Fruit fly (Drosophila melanogaster) whole organism, embryonic: ENCODE data around the gene CG6040.

Experiments
- Atf-2 ChIP-seq: fragments of 200-800 bp; sonication (Bioruptor generic); optimal IDR thresholded peaks from 2 replicates; lab custom pipeline; 2016; ENCODE audit warnings: missing biosample characterization, missing genetic modification characterization
- CG10366 ChIP-seq: fragments of 200-800 bp; sonication (Bioruptor generic); IDR thresholded peaks from 2 replicates; pipeline ENCODE4 v1.3.6; 2022; ENCODE audit warnings: missing biosample characterization, missing genetic modification characterization
- CG10565 ChIP-seq: fragments of 200-800 bp; sonication (Bioruptor generic); optimal IDR thresholded peaks from 3 replicates; lab custom pipeline; 2016; ENCODE audit warnings: missing biosample characterization, mild to moderate bottlenecking, missing genetic modification characterization
- CG12744 ChIP-seq: fragments of 200-800 bp; sonication (Bioruptor generic); optimal IDR thresholded peaks from 2 replicates; lab custom pipeline; 2016; ENCODE audit warnings: missing biosample characterization, missing genetic modification characterization
- CG16863 ChIP-seq: fragments of 200-800 bp; sonication (Bioruptor generic); optimal IDR thresholded peaks from 3 replicates; lab custom pipeline; 2016; ENCODE audit warnings: missing biosample characterization, missing genetic modification characterization
- CG31365 ChIP-seq: fragments of 200-800 bp; sonication (Bioruptor generic); optimal IDR thresholded peaks from 2 replicates; lab custom pipeline; 2018; ENCODE audit warnings: missing biosample characterization, mild to moderate bottlenecking, missing genetic modification characterization
- CG34224 ChIP-seq: fragments of 200-800 bp; sonication (Bioruptor generic); IDR thresholded peaks from 3 replicates; pipeline ENCODE4 v1.3.6; 2022; ENCODE audit warnings: missing biosample characterization, missing genetic modification characterization; ENCODE audit not compliant: partially characterized antibody
- CG34422 ChIP-seq: fragments of 200-800 bp; sonication (Bioruptor generic); IDR thresholded peaks from 3 replicates; pipeline ENCODE4 v1.3.6; 2022; ENCODE audit warnings: missing biosample characterization, missing genetic modification characterization
- CG42726 ChIP-seq: fragments of 200-800 bp; sonication (Bioruptor generic); IDR thresholded peaks from 2 replicates; pipeline ENCODE4 v1.3.6; 2022; ENCODE audit warnings: missing biosample characterization, missing genetic modification characterization; ENCODE audit not compliant: partially characterized antibody
- CG4360 ChIP-seq: fragments of 200-800 bp; sonication (Bioruptor generic); IDR thresholded peaks from 2 replicates; pipeline ENCODE4 v1.3.6; 2022; ENCODE audit warnings: missing biosample characterization, missing genetic modification characterization
- CG4820 ChIP-seq: fragments of 200-800 bp; sonication (Bioruptor generic); optimal IDR thresholded peaks from 3 replicates; lab custom pipeline; 2016; ENCODE audit warnings: missing biosample characterization, missing genetic modification characterization
- CG6654 ChIP-seq: fragments of 200-800 bp; sonication (Bioruptor generic); optimal IDR thresholded peaks from 2 replicates; lab custom pipeline; 2017; ENCODE audit warnings: missing biosample characterization, mild to moderate bottlenecking, missing genetic modification characterization
- CG7745 ChIP-seq: fragments of 200-800 bp; sonication (Bioruptor generic); optimal IDR thresholded peaks from 2 replicates; lab custom pipeline; 2018; ENCODE audit warnings: missing biosample characterization, mild to moderate bottlenecking, missing genetic modification characterization, moderate library complexity
- CG7987 ChIP-seq: fragments of 200-800 bp; sonication (Bioruptor generic); optimal IDR thresholded peaks from 2 replicates; lab custom pipeline; 2018; ENCODE audit warnings: missing biosample characterization, mild to moderate bottlenecking, missing genetic modification characterization, moderate library complexity
- CG8281 ChIP-seq: fragments of 200-800 bp; sonication (Bioruptor generic); optimal IDR thresholded peaks from 2 replicates; lab custom pipeline; 2018; ENCODE audit warnings: missing biosample characterization, mild to moderate bottlenecking, missing genetic modification characterization, moderate library complexity
- CG8359 ChIP-seq: fragments of 200-800 bp; sonication (Bioruptor generic); optimal IDR thresholded peaks from 2 replicates; lab custom pipeline; 2017; ENCODE audit warnings: missing biosample characterization, mild to moderate bottlenecking, missing genetic modification characterization, borderline replicate concordance
- CoRest ChIP-seq: fragments of 200-800 bp; sonication (Bioruptor generic); optimal IDR thresholded peaks from 3 replicates; lab custom pipeline; 2018; ENCODE audit warnings: missing biosample characterization, mild to moderate bottlenecking, missing genetic modification characterization, moderate library complexity
- D19B ChIP-seq: fragments of 200-800 bp; sonication (Bioruptor generic); optimal IDR thresholded peaks from 2 replicates; lab custom pipeline; 2017; ENCODE audit warnings: missing biosample characterization, mild to moderate bottlenecking, missing genetic modification characterization
- Dad ChIP-seq: fragments of 200-800 bp; sonication (Bioruptor generic); optimal IDR thresholded peaks from 3 replicates; lab custom pipeline; 2016; ENCODE audit warnings: missing biosample characterization, missing genetic modification characterization
- Doc3 ChIP-seq: fragments of 200-800 bp; sonication (Bioruptor generic); IDR thresholded peaks from 3 replicates; pipeline ENCODE4 v1.3.6; 2022; ENCODE audit warnings: missing biosample characterization, missing genetic modification characterization; ENCODE audit not compliant: partially characterized antibody
- Ets65A ChIP-seq: fragments of 200-800 bp; sonication (Bioruptor generic); peaks from one replicate; lab custom pipeline; 2016; ENCODE audit warnings: missing biosample characterization, missing genetic modification characterization
- Ets97D ChIP-seq: fragments of 200-800 bp; sonication (Bioruptor generic); optimal IDR thresholded peaks from 3 replicates; lab custom pipeline; 2016; ENCODE audit warnings: missing biosample characterization, missing genetic modification characterization
- Hr3 ChIP-seq: fragments of 200-800 bp; sonication (Bioruptor generic); optimal IDR thresholded peaks from 3 replicates; lab custom pipeline; 2016; ENCODE audit warnings: missing biosample characterization, missing genetic modification characterization
- MTF-1 ChIP-seq: fragments of 200-800 bp; sonication (Bioruptor generic); optimal IDR thresholded peaks from 2 replicates; lab custom pipeline; 2018; ENCODE audit warnings: missing biosample characterization, mild to moderate bottlenecking, missing genetic modification characterization, borderline replicate concordance
- Oaz ChIP-seq: fragments of 200-800 bp; sonication (Bioruptor generic); IDR thresholded peaks from 2 replicates; pipeline ENCODE4 v1.3.6; 2022; ENCODE audit warnings: missing biosample characterization, missing genetic modification characterization
- Optix ChIP-seq: fragments of 200-800 bp; sonication (Bioruptor generic); IDR thresholded peaks from 3 replicates; pipeline ENCODE4 v1.3.6; 2022; ENCODE audit warnings: missing biosample characterization, missing genetic modification characterization
- PHDP ChIP-seq: fragments of 200-800 bp; sonication (Bioruptor generic); optimal IDR thresholded peaks from 3 replicates; lab custom pipeline; 2018; ENCODE audit warnings: missing biosample characterization, mild to moderate bottlenecking, missing genetic modification characterization, moderate library complexity
- Rx ChIP-seq: fragments of 200-800 bp; sonication (Bioruptor generic); IDR thresholded peaks from 2 replicates; pipeline ENCODE4 v1.3.6; 2022; ENCODE audit warnings: missing biosample characterization, missing genetic modification characterization
- Six4 ChIP-seq: fragments of 200-800 bp; sonication (Bioruptor generic); optimal IDR thresholded peaks from 2 replicates; lab custom pipeline; 2016; ENCODE audit warnings: missing biosample characterization, missing genetic modification characterization
- Spps ChIP-seq: fragments of 200-800 bp; sonication (Bioruptor generic); optimal IDR thresholded peaks from 2 replicates; lab custom pipeline; 2018; ENCODE audit warnings: missing biosample characterization, mild to moderate bottlenecking, missing genetic modification characterization
- amos ChIP-seq: fragments of 200-800 bp; sonication (Bioruptor generic); IDR thresholded peaks from 2 replicates; pipeline ENCODE4 v1.3.6; 2022; ENCODE audit warnings: missing biosample characterization, missing genetic modification characterization; ENCODE audit not compliant: partially characterized antibody
- cad ChIP-seq: fragments of >200 bp; optimal IDR thresholded peaks from 2 replicates; lab custom pipeline; 2017; ENCODE audit warnings: missing biosample characterization, missing genetic modification characterization
- caup ChIP-seq: fragments of 200-800 bp; sonication (Bioruptor generic); optimal IDR thresholded peaks from 3 replicates; lab custom pipeline; 2017; ENCODE audit warnings: missing biosample characterization, mild to moderate bottlenecking, missing genetic modification characterization, moderate library complexity; ENCODE audit not compliant: severe bottlenecking
- ci ChIP-seq: fragments of 200-800 bp; sonication (Bioruptor generic); IDR thresholded peaks from 3 replicates; pipeline ENCODE4 v1.3.6; 2022; ENCODE audit warnings: missing biosample characterization, missing genetic modification characterization
- dm ChIP-seq: fragments of 200-800 bp; sonication (Bioruptor generic); optimal IDR thresholded peaks from 3 replicates; lab custom pipeline; 2016; ENCODE audit warnings: missing biosample characterization, missing genetic modification characterization
- gce ChIP-seq: fragments of 200-800 bp; sonication (Bioruptor generic); IDR thresholded peaks from 3 replicates; pipeline ENCODE4 v1.3.6; 2022; ENCODE audit warnings: missing biosample characterization, missing genetic modification characterization
- gt ChIP-seq: fragments of 200-800 bp; sonication (Bioruptor generic); IDR thresholded peaks from 2 replicates; pipeline ENCODE4 v1.3.6; 2022; ENCODE audit warnings: missing biosample characterization, missing genetic modification characterization
- ham ChIP-seq: fragments of 200-800 bp; sonication (Bioruptor generic); IDR thresholded peaks from 2 replicates; pipeline ENCODE4 v1.3.6; 2022; ENCODE audit warnings: missing biosample characterization, missing genetic modification characterization
- her ChIP-seq: fragments of 200-800 bp; sonication (Bioruptor generic); optimal IDR thresholded peaks from 2 replicates; lab custom pipeline; 2016; ENCODE audit warnings: missing biosample characterization, missing genetic modification characterization
- nerfin-1 ChIP-seq: fragments of 200-800 bp; sonication (Bioruptor generic); optimal IDR thresholded peaks from 3 replicates; lab custom pipeline; 2019; ENCODE audit warnings: missing biosample characterization, mild to moderate bottlenecking, missing genetic modification characterization, moderate library complexity
- onecut ChIP-seq: fragments of 200-800 bp; sonication (Bioruptor generic); IDR thresholded peaks from 2 replicates; pipeline ENCODE4 v1.3.6; 2022; ENCODE audit warnings: missing biosample characterization, missing genetic modification characterization
- p53 ChIP-seq: fragments of 200-800 bp; sonication (Bioruptor generic); optimal IDR thresholded peaks from 2 replicates; lab custom pipeline; 2016; ENCODE audit warnings: missing biosample characterization, missing genetic modification characterization
- pros ChIP-seq: fragments of 200-800 bp; sonication (Bioruptor generic); optimal IDR thresholded peaks from 3 replicates; lab custom pipeline; 2019; ENCODE audit warnings: missing biosample characterization, mild to moderate bottlenecking, missing genetic modification characterization, moderate library complexity
- ro ChIP-seq: fragments of 200-800 bp; sonication (Bioruptor generic); IDR thresholded peaks from 2 replicates; pipeline ENCODE4 v1.3.6; 2022; ENCODE audit warnings: missing biosample characterization, missing genetic modification characterization
- sim ChIP-seq: fragments of 200-800 bp; sonication (Bioruptor generic); IDR thresholded peaks from 2 replicates; pipeline ENCODE4 v1.3.6; 2022; ENCODE audit warnings: missing biosample characterization, missing genetic modification characterization
- sisA ChIP-seq: fragments of 200-800 bp; sonication (Bioruptor generic); IDR thresholded peaks from 2 replicates; pipeline ENCODE4 v1.3.6; 2022; ENCODE audit warnings: missing biosample characterization, missing genetic modification characterization
- slou ChIP-seq: fragments of 200-800 bp; sonication (Bioruptor generic); optimal IDR thresholded peaks from 3 replicates; lab custom pipeline; 2016; ENCODE audit warnings: missing biosample characterization, missing genetic modification characterization
- ttk ChIP-seq: fragments of 200-800 bp; sonication (Bioruptor generic); IDR thresholded peaks from 2 replicates; pipeline ENCODE4 v2.1.2; 2022; ENCODE audit warnings: missing biosample characterization, missing genetic modification characterization
- tx ChIP-seq: fragments of 200-800 bp; sonication (Bioruptor generic); optimal IDR thresholded peaks from 2 replicates; lab custom pipeline; 2016; ENCODE audit warnings: missing biosample characterization, missing genetic modification characterization
- zen2 ChIP-seq: fragments of 200-800 bp; sonication (Bioruptor generic); IDR thresholded peaks from 3 replicates; pipeline ENCODE4 v1.3.6; 2022; ENCODE audit warnings: missing biosample characterization, missing genetic modification characterization; ENCODE audit not compliant: partially characterized antibody

CG6040 gene

dm6 chr3R:19164873-19165456 is 68.2 kb downstream of the CG6040 start (continued):
- TF ChIP-seq gce (GFP tag; lab: Robert Waterston, UW) (0 out of 3 replicates have a peak, but pooled peaks have one; percentile 12), onecut (GFP tag; lab: Robert Waterston, UW) (peak; percentile 21; the same call in 1 of the 2 replicates), pros (no peak), Ets65A (GFP tag; lab: Kevin White, UChicago) (peak; percentile 92), CoRest (tag; lab: Kevin White, UChicago) (peak; percentile 59), ro (GFP tag; lab: Robert Waterston, UW) (no peak), CG42726 (GFP tag; lab: Robert Waterston, UW) (no peak), CG7987 (GFP tag; lab: Kevin White, UChicago) (no peak), CG4820 (GFP tag; lab: Kevin White, UChicago) (no peak), Oaz (GFP tag; lab: Robert Waterston, UW) (no peak), ham (GFP tag; lab: Robert Waterston, UW) (no peak), CG34224 (GFP tag; lab: Robert Waterston, UW) (no peak), caup (GFP tag; lab: Kevin White, UChicago) (peak; percentile 14), CG34422 (GFP tag; lab: Robert Waterston, UW) (peak; percentile 22; the same call in 1 of the 3 replicates), tx (peak; percentile 12), PHDP (tag; lab: Kevin White, UChicago) (peak; percentile 35), Dad (GFP tag; lab: Kevin White, UChicago) (peak; percentile 8), Doc3 (GFP tag; lab: Robert Waterston, UW) (no peak), CG10565 (no peak), Optix (no peak), CG16863 (GFP tag; lab: Kevin White, UChicago) (peak; percentile 44), CG31365 (tag; lab: Kevin White, UChicago) (no peak), ttk (GFP tag; lab: Robert Waterston, UW) (no peak; the same call in 1 of the 2 replicates), gt (GFP tag; lab: Robert Waterston, UW) (0 out of 2 replicates have a peak, but pooled peaks have one; percentile 11), Spps (no peak), Six4 (no peak), sim (GFP tag; lab: Robert Waterston, UW) (no peak), D19B (GFP tag; lab: Kevin White, UChicago) (no peak), Ets97D (GFP tag; lab: Kevin White, UChicago) (no peak), CG6654 (GFP tag; lab: Kevin White, UChicago) (peak; percentile 33), CG12744 (GFP tag; lab: Kevin White, UChicago) (peak; percentile 47), cad (GFP tag; lab: Kevin White, UChicago) (no peak), CG10366 (peak; percentile 33; the same call in 1 of the 2 replicates), dm (GFP tag; lab: Kevin White, UChicago) (no peak), p53 (GFP tag; lab: Kevin White, UChicago) (no peak), sisA (GFP tag; lab: Robert Waterston, UW) (no peak), her (GFP tag; lab: Kevin White, UChicago) (no peak), CG7745 (tag; lab: Kevin White, UChicago) (no peak), Rx (peak; percentile 38; the same call in 1 of the 2 replicates), CG4360 (GFP tag; lab: Robert Waterston, UW) (peak; percentile 15; the same call in 1 of the 2 replicates), zen2 (GFP tag; lab: Robert Waterston, UW) (no peak), Hr3 (peak; percentile 41), ci (peak; percentile 71; the same call in 2 of the 3 replicates), CG8359 (peak; percentile 33), amos (GFP tag; lab: Robert Waterston, UW) (no peak), MTF-1 (peak; percentile 18), nerfin-1 (no peak), CG8281 (tag; lab: Kevin White, UChicago) (no peak), slou (GFP tag; lab: Kevin White, UChicago) (no peak), Atf-2 (GFP tag; lab: Kevin White, UChicago) (peak; percentile 9)
